Worm (Caenorhabditis elegans) whole organism, L3 larva: Measurements from ENCODE around the gene hlh-29.

Source experiments
- aly-2 ChIP-seq: fragments of 150-350 bp; optimal IDR thresholded peaks from 2 replicates; lab custom pipeline; 2014; ENCODE audit warnings: missing biosample characterization, missing genetic modification characterization
- ceh-16 ChIP-seq: sonication (generic microtip); optimal IDR thresholded peaks from 2 replicates; lab custom pipeline; 2017; ENCODE audit warnings: missing biosample characterization, missing genetic modification characterization
- daf-12 ChIP-seq: fragments of 150-350 bp; optimal IDR thresholded peaks from 2 replicates; lab custom pipeline; 2014; ENCODE audit warnings: missing biosample characterization, missing genetic modification reagents, missing genetic modification characterization
- eor-1 ChIP-seq, 2 experiments: fragments of 150-350 bp; optimal IDR thresholded peaks; 2 replicates each; lab custom pipeline; 2014 to 2018; ENCODE audit warnings: missing biosample characterization in 2 of 2, missing genetic modification characterization in 2 of 2
- fos-1 ChIP-seq: fragments of 150-350 bp; optimal IDR thresholded peaks from 2 replicates; lab custom pipeline; 2014; ENCODE audit warnings: missing biosample characterization, missing genetic modification characterization
- mdl-1 ChIP-seq: fragments of 150-350 bp; optimal IDR thresholded peaks from 2 replicates; lab custom pipeline; 2014; ENCODE audit warnings: missing biosample characterization, missing genetic modification characterization
- mml-1 ChIP-seq: fragments of 150-350 bp; sonication (generic microtip); optimal IDR thresholded peaks from 3 replicates; lab custom pipeline; 2014; ENCODE audit warnings: missing biosample characterization, missing genetic modification characterization
- nhr-25 ChIP-seq: sonication (generic microtip); optimal IDR thresholded peaks from 2 replicates; lab custom pipeline; 2017; ENCODE audit warnings: missing biosample characterization, missing genetic modification characterization
- nhr-76 ChIP-seq: fragments of 150-350 bp; sonication (generic microtip); optimal IDR thresholded peaks from 5 replicates; lab custom pipeline; 2014; ENCODE audit warnings: missing biosample characterization, missing genetic modification characterization
- sea-2 ChIP-seq: fragments of 150-350 bp; sonication (generic microtip); optimal IDR thresholded peaks from 4 replicates; lab custom pipeline; 2014; ENCODE audit warnings: missing biosample characterization, missing genetic modification reagents, missing genetic modification characterization
- skn-1 ChIP-seq: fragments of 150-350 bp; optimal IDR thresholded peaks from 2 replicates; lab custom pipeline; 2014; ENCODE audit warnings: missing biosample characterization, missing genetic modification characterization
- zag-1 ChIP-seq: fragments of 150-350 bp; optimal IDR thresholded peaks from 2 replicates; lab custom pipeline; 2014; ENCODE audit warnings: missing biosample characterization, missing genetic modification characterization
- ztf-11 ChIP-seq: fragments of 150-350 bp; optimal IDR thresholded peaks from 2 replicates; lab custom pipeline; 2014; ENCODE audit warnings: missing biosample characterization, missing genetic modification characterization

DNA sequence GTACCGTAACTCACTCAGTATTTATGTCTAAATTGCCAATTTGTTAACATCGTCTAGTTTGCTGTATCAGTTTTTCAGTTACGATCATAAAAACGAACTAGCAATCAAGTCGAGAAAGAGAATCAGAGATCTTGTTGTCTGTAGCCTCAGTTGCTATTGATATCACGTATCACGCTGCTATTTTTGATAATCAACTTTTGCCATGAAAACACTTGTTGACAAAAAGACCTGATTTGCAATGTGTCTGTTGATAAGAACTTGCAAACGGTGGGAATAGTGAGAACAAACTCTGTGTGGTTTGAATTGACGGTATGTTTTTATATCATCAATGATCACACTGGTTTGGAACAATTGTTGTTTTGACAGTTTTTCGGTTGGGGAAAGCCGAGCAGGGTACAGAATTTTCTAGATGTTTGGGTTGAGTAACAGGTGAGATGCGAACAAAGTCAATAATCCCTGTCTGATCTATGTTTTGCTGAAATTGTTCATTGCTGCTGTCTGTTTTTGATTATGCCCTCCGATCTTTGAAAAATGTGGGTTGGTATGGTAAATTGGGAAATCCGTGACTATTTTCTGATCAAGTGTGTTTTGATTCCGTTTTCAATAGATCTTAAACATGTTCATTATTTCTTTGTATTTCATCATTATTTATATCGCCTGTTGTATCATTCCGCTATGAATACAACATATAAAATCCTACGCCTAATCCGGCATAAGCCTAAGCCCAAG, 39.2 kb downstream of the hlh-29 start:
- TF ChIP-seq ceh-16 (no peak), nhr-25 (tag; lab: Kevin White, UChicago) (no peak), fos-1 (no peak), daf-12 (tag; lab: Kevin White, UChicago) (no peak), mdl-1 (tag; lab: Kevin White, UChicago) (no peak), ztf-11 (tag; lab: Kevin White, UChicago) (no peak), nhr-76 (tag; lab: Kevin White, UChicago) (no peak), zag-1 (tag; lab: Kevin White, UChicago) (no peak), eor-1 (tag; optimal IDR thresholded peaks at IDR 0.05; lab: Kevin White, UChicago) (no peak), aly-2 (tag; lab: Kevin White, UChicago) (no peak), skn-1 (tag; lab: Kevin White, UChicago) (no peak), sea-2 (GFP tag; lab: Kevin White, UChicago) (no peak), mml-1 (tag; lab: Kevin White, UChicago) (no peak)
